Worm (Caenorhabditis elegans) whole organism, L2 larva: Measurements from ENCODE around the gene lsm-3.
A peak's percentile ranks its signal among the peaks of the same experiment; 100 is the strongest.

ENCODE experiments used
- C34F6.9 ChIP-seq: fragments of 150-350 bp; optimal IDR thresholded peaks from 2 replicates; lab custom pipeline; 2014; ENCODE audit warnings: missing biosample characterization, missing genetic modification characterization
- F13H6.1 ChIP-seq: sonication (generic microtip); optimal IDR thresholded peaks from 2 replicates; lab custom pipeline; 2016; ENCODE audit warnings: missing genetic modification characterization, missing compliant biosample characterization
- R02D3.7 ChIP-seq: fragments of 150-350 bp; optimal IDR thresholded peaks from 2 replicates; lab custom pipeline; 2014; ENCODE audit warnings: missing biosample characterization, missing genetic modification characterization
- Y55F3AM.14 ChIP-seq: fragments of 200-800 bp; sonication (Bioruptor generic); optimal IDR thresholded peaks from 2 replicates; lab custom pipeline; 2018; ENCODE audit warnings: mild to moderate bottlenecking, missing genetic modification characterization, missing compliant biosample characterization
- ZK546.5 ChIP-seq: sonication (generic microtip); optimal IDR thresholded peaks from 2 replicates; lab custom pipeline; 2017; ENCODE audit warnings: missing biosample characterization, missing genetic modification characterization
- alr-1 ChIP-seq: fragments of 150-350 bp; optimal IDR thresholded peaks from 2 replicates; lab custom pipeline; 2014; ENCODE audit warnings: missing biosample characterization, missing genetic modification characterization
- aly-2 ChIP-seq: fragments of 150-350 bp; optimal IDR thresholded peaks from 2 replicates; lab custom pipeline; 2014; ENCODE audit warnings: missing biosample characterization, missing genetic modification characterization
- ama-1 ChIP-seq: fragments of 150-350 bp; optimal IDR thresholded peaks from 2 replicates; lab custom pipeline; 2018; ENCODE audit warnings: inconsistent platforms
- blmp-1 ChIP-seq: sonication (generic microtip); optimal IDR thresholded peaks from 2 replicates; lab custom pipeline; 2017; ENCODE audit warnings: missing genetic modification characterization, mild to moderate bottlenecking, missing compliant biosample characterization, antibody characterized with exemption, moderate library complexity; ENCODE audit not compliant: insufficient read depth
- ceh-16 ChIP-seq: fragments of 150-350 bp; optimal IDR thresholded peaks from 2 replicates; lab custom pipeline; 2014; ENCODE audit warnings: missing biosample characterization, missing genetic modification characterization
- crh-2 ChIP-seq: sonication (generic microtip); optimal IDR thresholded peaks from 2 replicates; lab custom pipeline; 2017; ENCODE audit warnings: missing biosample characterization, missing genetic modification characterization
- dmd-4 ChIP-seq: sonication (generic microtip); optimal IDR thresholded peaks from 2 replicates; lab custom pipeline; 2017; ENCODE audit warnings: missing biosample characterization, missing genetic modification characterization
- egl-27 ChIP-seq: sonication (generic microtip); optimal IDR thresholded peaks from 3 replicates; lab custom pipeline; 2017; ENCODE audit warnings: missing biosample characterization, missing genetic modification reagents, missing genetic modification characterization
- elt-1 ChIP-seq: fragments of 150-350 bp; optimal IDR thresholded peaks from 2 replicates; lab custom pipeline; 2014; ENCODE audit warnings: missing biosample characterization, missing genetic modification characterization
- elt-3 ChIP-seq: sonication (generic microtip); optimal IDR thresholded peaks from 2 replicates; lab custom pipeline; 2017; ENCODE audit warnings: missing biosample characterization, missing genetic modification characterization
- fos-1 ChIP-seq: fragments of 150-350 bp; optimal IDR thresholded peaks from 2 replicates; lab custom pipeline; 2014; ENCODE audit warnings: missing biosample characterization, missing genetic modification characterization
- gmeb-1 ChIP-seq: fragments of 150-350 bp; optimal IDR thresholded peaks from 2 replicates; lab custom pipeline; 2014; ENCODE audit warnings: missing biosample characterization, missing genetic modification characterization
- lin-11 ChIP-seq: fragments of 150-350 bp; sonication (generic microtip); optimal IDR thresholded peaks from 2 replicates; lab custom pipeline; 2014; ENCODE audit warnings: missing biosample characterization, missing genetic modification characterization, inconsistent platforms, mixed read lengths
- lin-13 ChIP-seq: fragments of 150-350 bp; optimal IDR thresholded peaks from 2 replicates; lab custom pipeline; 2014; ENCODE audit warnings: missing biosample characterization, missing genetic modification reagents, missing genetic modification characterization
- lsy-2 ChIP-seq, 2 experiments: fragments of 150-350 bp in 1 of 2; sonication (generic microtip) in 1 of 2; optimal IDR thresholded peaks; 2 replicates each; lab custom pipeline; 2014 to 2017; ENCODE audit warnings: missing biosample characterization in 2 of 2, missing genetic modification characterization in 2 of 2
- mab-5 ChIP-seq: fragments of 150-350 bp; optimal IDR thresholded peaks from 2 replicates; lab custom pipeline; 2014; ENCODE audit warnings: missing biosample characterization, missing genetic modification characterization
- mbf-1 ChIP-seq: sonication (generic microtip); optimal IDR thresholded peaks from 2 replicates; lab custom pipeline; 2017; ENCODE audit warnings: missing biosample characterization, missing genetic modification characterization
- mdl-1 ChIP-seq, 2 experiments: fragments of 150-350 bp in 1 of 2; sonication (generic microtip) in 1 of 2; optimal IDR thresholded peaks; 2 replicates each; lab custom pipeline; 2017; ENCODE audit warnings: missing biosample characterization in 2 of 2, missing genetic modification characterization in 2 of 2
- nhr-10 ChIP-seq: sonication (generic microtip); optimal IDR thresholded peaks from 2 replicates; lab custom pipeline; 2017; ENCODE audit warnings: missing biosample characterization, missing genetic modification characterization
- nhr-11 ChIP-seq: fragments of 150-350 bp; optimal IDR thresholded peaks from 2 replicates; lab custom pipeline; 2014; ENCODE audit warnings: missing biosample characterization, missing genetic modification characterization
- nhr-12 ChIP-seq: fragments of 150-350 bp; optimal IDR thresholded peaks from 2 replicates; lab custom pipeline; 2014; ENCODE audit warnings: missing biosample characterization, missing genetic modification characterization
- nhr-129 ChIP-seq: fragments of 150-350 bp; optimal IDR thresholded peaks from 2 replicates; lab custom pipeline; 2014; ENCODE audit warnings: missing biosample characterization, missing genetic modification characterization
- nhr-21 ChIP-seq: fragments of 150-350 bp; optimal IDR thresholded peaks from 2 replicates; lab custom pipeline; 2014; ENCODE audit warnings: missing biosample characterization, missing genetic modification characterization
- nhr-23 ChIP-seq: fragments of 150-350 bp; optimal IDR thresholded peaks from 2 replicates; lab custom pipeline; 2014; ENCODE audit warnings: missing biosample characterization, missing genetic modification reagents, missing genetic modification characterization
- nhr-237 ChIP-seq: fragments of 150-350 bp; optimal IDR thresholded peaks from 2 replicates; lab custom pipeline; 2014; ENCODE audit warnings: missing biosample characterization, missing genetic modification characterization
- nhr-25 ChIP-seq: fragments of 150-350 bp; sonication (generic microtip); optimal IDR thresholded peaks from 3 replicates; lab custom pipeline; 2014; ENCODE audit warnings: missing biosample characterization, missing genetic modification characterization
- nhr-6 ChIP-seq: fragments of 150-350 bp; optimal IDR thresholded peaks from 2 replicates; lab custom pipeline; 2014; ENCODE audit warnings: missing biosample characterization, missing genetic modification characterization
- nhr-77 ChIP-seq: fragments of 150-350 bp; optimal IDR thresholded peaks from 2 replicates; lab custom pipeline; 2014; ENCODE audit warnings: missing biosample characterization, missing genetic modification characterization
- peb-1 ChIP-seq: fragments of 150-350 bp; optimal IDR thresholded peaks from 2 replicates; lab custom pipeline; 2014; ENCODE audit warnings: missing biosample characterization, missing genetic modification characterization
- sem-4 ChIP-seq: fragments of 150-350 bp; optimal IDR thresholded peaks from 2 replicates; lab custom pipeline; 2014; ENCODE audit warnings: missing biosample characterization, missing genetic modification reagents, missing genetic modification characterization
- skn-1 ChIP-seq: sonication (generic microtip); optimal IDR thresholded peaks from 2 replicates; lab custom pipeline; 2017; ENCODE audit warnings: missing biosample characterization, missing genetic modification characterization
- sma-3 ChIP-seq: sonication (generic microtip); optimal IDR thresholded peaks from 2 replicates; lab custom pipeline; 2016; ENCODE audit warnings: missing genetic modification reagents, missing genetic modification characterization, missing compliant biosample characterization
- sma-9 ChIP-seq, 2 experiments: fragments of 150-350 bp in 1 of 2; sonication (generic microtip) in 1 of 2; optimal IDR thresholded peaks; 2 replicates each; lab custom pipeline; 2014 to 2016; ENCODE audit warnings: missing genetic modification characterization in 2 of 2, mild to moderate bottlenecking in 1 of 2, missing biosample characterization in 1 of 2, missing compliant biosample characterization in 1 of 2, missing genetic modification reagents in 1 of 2, moderate library complexity in 1 of 2
- snpc-4 ChIP-seq: fragments of 150-350 bp; optimal IDR thresholded peaks from 2 replicates; lab custom pipeline; 2014; ENCODE audit warnings: missing biosample characterization, missing genetic modification characterization
- unc-55 ChIP-seq: fragments of 150-350 bp; sonication (generic microtip); optimal IDR thresholded peaks from 3 replicates; lab custom pipeline; 2014; ENCODE audit warnings: missing biosample characterization, missing genetic modification reagents, missing genetic modification characterization
- unc-62 ChIP-seq: fragments of 150-350 bp; optimal IDR thresholded peaks from 2 replicates; lab custom pipeline; 2014; ENCODE audit warnings: missing biosample characterization, missing genetic modification reagents, missing genetic modification characterization
- zag-1 ChIP-seq: fragments of 150-350 bp; optimal IDR thresholded peaks from 2 replicates; lab custom pipeline; 2014; ENCODE audit warnings: missing biosample characterization, missing genetic modification characterization
- ztf-1 ChIP-seq: fragments of 200-800 bp; sonication (Bioruptor generic); conservative IDR thresholded peaks from 2 replicates; pipeline ENCODE4 v1.3.6; 2022; ENCODE audit warnings: missing genetic modification characterization, missing compliant biosample characterization
- ztf-11 ChIP-seq: sonication (generic microtip); optimal IDR thresholded peaks from 2 replicates; lab custom pipeline; 2017; ENCODE audit warnings: missing biosample characterization, missing genetic modification characterization
- ztf-4 ChIP-seq: fragments of 150-350 bp; optimal IDR thresholded peaks from 2 replicates; lab custom pipeline; 2014; ENCODE audit warnings: missing biosample characterization, missing genetic modification characterization

The lsm-3 gene

DNA sequence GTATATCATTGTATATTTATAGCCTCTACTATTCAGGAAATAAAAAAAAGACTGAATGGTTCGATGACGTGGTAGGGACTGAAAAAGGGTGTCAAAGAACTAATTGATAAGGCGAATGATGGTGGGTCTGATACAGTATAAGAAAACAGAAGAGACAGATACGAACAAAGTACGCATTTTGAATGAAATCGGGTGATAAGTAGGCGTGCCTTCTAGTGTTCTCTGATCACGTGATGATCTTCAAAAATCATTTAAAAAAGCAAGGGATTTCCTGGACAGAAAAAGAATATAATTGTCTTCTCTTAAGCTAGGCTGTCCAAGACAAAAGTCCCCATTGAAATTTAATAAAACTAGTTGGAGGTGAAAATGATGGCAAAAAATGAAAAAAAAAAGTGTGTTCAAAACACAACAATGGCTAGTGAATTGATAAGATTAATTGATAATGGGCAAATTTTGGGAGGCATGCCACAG, 6.3 kb downstream of the lsm-3 start:
- TF ChIP-seq gmeb-1 (tag; lab: Kevin White, UChicago) (peak; percentile 34), R02D3.7 (tag; lab: Kevin White, UChicago) (no peak), alr-1 (no peak), nhr-21 (tag; lab: Kevin White, UChicago) (peak; percentile 62), sma-9 (GFP tag; optimal IDR thresholded peaks at IDR 0.05; lab: Kevin White, UChicago) (peak; percentile 74), sma-9 (tag; optimal IDR thresholded peaks at IDR 0.05; lab: Kevin White, UChicago) (no peak), nhr-12 (no peak), nhr-129 (tag; lab: Kevin White, UChicago) (peak; percentile 68), sma-3 (GFP tag; lab: Kevin White, UChicago) (peak; percentile 74), nhr-23 (tag; lab: Kevin White, UChicago) (no peak), nhr-25 (tag; lab: Kevin White, UChicago) (peak; percentile 8), zag-1 (tag; lab: Kevin White, UChicago) (no peak), fos-1 (tag; lab: Kevin White, UChicago) (peak; percentile 63), F13H6.1 (tag; lab: Kevin White, UChicago) (peak; percentile 9), crh-2 (tag; lab: Kevin White, UChicago) (peak; percentile 83), mdl-1 (tag; optimal IDR thresholded peaks at IDR 0.05; lab: Kevin White, UChicago) (peak in 1 of 2 experiments; percentile 31), Y55F3AM.14 (GFP tag; lab: Kevin White, UChicago) (peak; percentile 25), lsy-2 (tag; optimal IDR thresholded peaks at IDR 0.05; lab: Kevin White, UChicago) (peak in 1 of 2 experiments; percentile 42)

DNA sequence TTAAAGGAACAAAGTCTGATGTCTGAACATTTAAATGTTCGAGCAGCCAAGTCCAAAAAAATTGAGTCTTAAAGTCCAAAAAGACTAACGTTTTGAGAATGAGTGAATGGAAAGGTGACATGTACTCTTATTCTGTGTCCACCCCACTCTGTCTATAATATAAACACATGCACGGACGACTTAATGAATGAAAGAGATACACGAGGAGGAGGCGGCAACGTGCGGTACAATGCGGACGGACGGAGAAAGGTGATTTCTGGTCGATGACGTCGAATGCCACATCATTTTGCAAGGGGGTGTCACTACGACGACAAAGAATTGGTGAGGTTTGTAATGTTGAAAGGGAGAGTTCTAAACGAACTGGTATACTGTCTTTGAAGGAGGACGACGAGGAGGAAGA, 7.7 kb downstream of the lsm-3 start:
- TF ChIP-seq nhr-25 (tag; lab: Kevin White, UChicago) (no peak), nhr-11 (tag; lab: Kevin White, UChicago) (no peak), ceh-16 (tag; lab: Kevin White, UChicago) (no peak), blmp-1 (tag; lab: Kevin White, UChicago) (peak; percentile 59), zag-1 (tag; lab: Kevin White, UChicago) (no peak), fos-1 (tag; lab: Kevin White, UChicago) (peak; percentile 8), unc-55 (GFP tag; lab: Kevin White, UChicago) (no peak)

DNA sequence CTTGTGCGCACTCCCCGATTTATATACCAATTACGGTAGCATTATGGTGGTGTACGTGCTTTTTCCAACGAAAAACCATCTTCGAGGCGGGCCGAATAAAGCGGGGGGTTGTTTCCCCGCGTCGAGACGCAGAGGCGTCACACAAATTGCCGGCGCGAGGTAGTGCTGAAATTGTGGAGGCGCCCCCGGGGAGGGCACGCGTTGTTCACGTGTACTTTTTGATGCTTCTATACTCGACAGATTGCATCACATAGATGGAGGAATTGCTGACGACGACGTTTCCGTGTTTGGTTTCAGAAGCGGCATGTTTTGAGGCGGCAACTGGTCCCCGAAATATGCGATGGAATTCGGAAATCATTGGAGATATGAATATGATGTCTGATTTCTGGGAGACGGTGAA, 8.3 kb downstream of the lsm-3 start:
- TF ChIP-seq R02D3.7 (tag; lab: Kevin White, UChicago) (no peak), crh-2 (tag; lab: Kevin White, UChicago) (peak; percentile 89), peb-1 (no peak), mbf-1 (tag; lab: Kevin White, UChicago) (no peak), nhr-77 (tag; lab: Kevin White, UChicago) (no peak), mdl-1 (tag; optimal IDR thresholded peaks at IDR 0.05; lab: Kevin White, UChicago) (peak; percentile 73 to 91), fos-1 (tag; lab: Kevin White, UChicago) (peak; percentile 81), alr-1 (no peak), nhr-129 (tag; lab: Kevin White, UChicago) (peak; percentile 100), lin-11 (tag; lab: Kevin White, UChicago) (peak; percentile 70), gmeb-1 (tag; lab: Kevin White, UChicago) (peak; percentile 69), snpc-4 (peak; percentile 31), egl-27 (tag; lab: Kevin White, UChicago) (peak; percentile 94), nhr-25 (tag; lab: Kevin White, UChicago) (peak; percentile 91), nhr-11 (tag; lab: Kevin White, UChicago) (no peak), skn-1 (tag; lab: Kevin White, UChicago) (no peak), sma-9 (GFP tag; optimal IDR thresholded peaks at IDR 0.05; lab: Kevin White, UChicago) (peak; percentile 99), sma-9 (tag; optimal IDR thresholded peaks at IDR 0.05; lab: Kevin White, UChicago) (peak; percentile 33), nhr-23 (tag; lab: Kevin White, UChicago) (no peak), F13H6.1 (tag; lab: Kevin White, UChicago) (peak; percentile 91), lsy-2 (tag; optimal IDR thresholded peaks at IDR 0.05; lab: Kevin White, UChicago) (peak in 1 of 2 experiments; percentile 85), elt-1 (no peak), C34F6.9 (tag; lab: Kevin White, UChicago) (peak; percentile 87), ztf-4 (tag; lab: Kevin White, UChicago) (no peak), elt-3 (tag; lab: Kevin White, UChicago) (no peak), nhr-237 (tag; lab: Kevin White, UChicago) (no peak), ztf-1 (no peak), nhr-12 (no peak), aly-2 (no peak), nhr-21 (tag; lab: Kevin White, UChicago) (peak; percentile 93), unc-62 (no peak), mab-5 (tag; lab: Kevin White, UChicago) (no peak), nhr-10 (no peak), unc-55 (GFP tag; lab: Kevin White, UChicago) (peak; percentile 86), Y55F3AM.14 (GFP tag; lab: Kevin White, UChicago) (peak; percentile 85), nhr-6 (peak; percentile 31), ama-1 (lab: Kevin White, UChicago) (no peak), sma-3 (GFP tag; lab: Kevin White, UChicago) (peak; percentile 97), sem-4 (tag; lab: Kevin White, UChicago) (peak; percentile 83), ztf-11 (tag; lab: Kevin White, UChicago) (no peak), ZK546.5 (tag; lab: Kevin White, UChicago) (no peak), blmp-1 (tag; lab: Kevin White, UChicago) (peak; percentile 60), ceh-16 (tag; lab: Kevin White, UChicago) (peak; percentile 9), lin-13 (GFP tag; lab: Kevin White, UChicago) (peak; percentile 76), dmd-4 (no peak)
